Fruit fly (Drosophila melanogaster) whole organism, prepupa: ENCODE measurements around the gene CG14234.
A peak's percentile ranks its signal among the peaks of the same experiment; 100 is the strongest.

ENCODE experiments used
- CG16779 ChIP-seq: fragments of 200-800 bp; sonication (Bioruptor generic); optimal IDR thresholded peaks from 3 replicates; lab custom pipeline; 2017; ENCODE audit warnings: missing biosample characterization, mild to moderate bottlenecking, missing genetic modification characterization
- CG4318 ChIP-seq: fragments of 200-800 bp; sonication (Bioruptor generic); optimal IDR thresholded peaks from 3 replicates; lab custom pipeline; 2017; ENCODE audit warnings: missing biosample characterization, mild to moderate bottlenecking, missing genetic modification characterization
- CG6854 ChIP-seq: fragments of 200-800 bp; sonication (Bioruptor generic); optimal IDR thresholded peaks from 2 replicates; lab custom pipeline; 2017; ENCODE audit warnings: missing biosample characterization, mild to moderate bottlenecking, missing genetic modification characterization
- CG8119 ChIP-seq: fragments of 200-800 bp; sonication (Bioruptor generic); IDR thresholded peaks from 3 replicates; pipeline ENCODE4 v1.3.6; 2022; ENCODE audit warnings: missing biosample characterization, missing genetic modification characterization
- CG8319 ChIP-seq: fragments of 200-800 bp; sonication (Bioruptor generic); optimal IDR thresholded peaks from 3 replicates; lab custom pipeline; 2016; ENCODE audit warnings: missing biosample characterization, missing genetic modification characterization
- Eip75B ChIP-seq: fragments of 200-800 bp; sonication (Bioruptor generic); optimal IDR thresholded peaks from 3 replicates; lab custom pipeline; 2016; ENCODE audit warnings: missing biosample characterization, missing genetic modification characterization
- Gug ChIP-seq: fragments of 200-800 bp; sonication (Bioruptor generic); IDR thresholded peaks from 2 replicates; pipeline ENCODE4 v1.3.6; 2022; ENCODE audit warnings: missing biosample characterization, missing genetic modification characterization
- Hr39 ChIP-seq: fragments of 200-800 bp; sonication (Bioruptor generic); optimal IDR thresholded peaks from 2 replicates; lab custom pipeline; 2016; ENCODE audit warnings: missing biosample characterization, missing genetic modification characterization
- Lpt ChIP-seq: fragments of 200-800 bp; sonication (Bioruptor generic); optimal IDR thresholded peaks from 3 replicates; lab custom pipeline; 2016; ENCODE audit warnings: missing biosample characterization, missing genetic modification characterization
- esn ChIP-seq: fragments of 200-800 bp; sonication (Bioruptor generic); optimal IDR thresholded peaks from 2 replicates; lab custom pipeline; 2016; ENCODE audit warnings: missing biosample characterization, mild to moderate bottlenecking, missing genetic modification characterization, moderate library complexity
- net ChIP-seq: fragments of 200-800 bp; sonication (Bioruptor generic); optimal IDR thresholded peaks from 3 replicates; lab custom pipeline; 2016; ENCODE audit warnings: missing biosample characterization, missing genetic modification characterization
- svp ChIP-seq: fragments of 200-800 bp; sonication (Bioruptor generic); peaks from one replicate; lab custom pipeline; 2016; ENCODE audit warnings: missing biosample characterization, missing genetic modification characterization
- topi ChIP-seq: fragments of 200-800 bp; sonication (Bioruptor generic); optimal IDR thresholded peaks from 3 replicates; lab custom pipeline; 2016; ENCODE audit warnings: missing biosample characterization, missing genetic modification characterization

DNA sequence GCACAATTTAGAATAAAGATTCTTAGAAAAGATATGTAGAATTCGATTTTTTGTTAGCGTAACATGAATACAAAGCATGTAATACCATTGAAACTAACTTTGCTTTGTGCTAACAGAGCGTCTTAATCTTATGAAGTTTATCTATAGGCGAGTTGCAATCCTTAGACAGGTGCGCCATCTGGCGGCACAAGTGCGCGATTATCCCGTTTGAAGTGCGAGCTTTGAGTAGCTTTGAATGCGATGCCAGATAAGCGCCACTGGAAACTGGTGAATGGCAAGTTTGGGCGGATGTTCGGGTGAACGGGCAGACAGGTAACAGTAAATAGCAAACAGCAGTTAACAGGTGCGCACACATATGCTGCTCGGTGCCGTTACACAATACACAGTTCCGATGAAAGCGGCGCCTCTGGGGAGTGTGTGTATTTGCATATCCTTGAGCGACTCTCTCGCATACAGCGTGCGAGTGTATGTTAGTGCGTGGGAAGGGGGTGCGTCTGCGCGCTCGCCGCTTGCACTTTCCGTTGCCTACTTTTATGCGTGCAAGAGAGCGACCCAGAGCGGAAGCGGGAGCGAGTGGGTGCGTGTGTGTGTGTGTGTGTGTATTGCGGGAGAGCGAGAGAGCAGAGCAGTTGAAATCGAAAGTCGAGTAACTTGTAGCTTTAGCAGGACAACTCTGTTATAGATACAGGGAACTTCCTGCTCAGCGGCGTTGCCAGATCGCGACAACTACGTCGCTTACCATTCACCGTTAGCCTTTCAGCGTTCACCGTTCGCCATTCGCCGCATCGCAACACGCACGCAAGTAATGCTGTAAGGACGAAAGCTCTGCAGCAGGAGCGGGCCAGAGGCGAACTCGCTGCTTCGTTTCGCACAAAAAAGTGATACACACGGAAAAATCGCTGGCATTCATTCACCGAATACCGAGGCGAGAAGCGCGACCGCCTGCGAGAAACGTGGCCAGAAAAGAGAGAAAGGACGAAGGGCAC is 17.1 kb upstream of the CG14234 start, which contains the start of gene CG12531:
- no peak for TF ChIP-seq esn (GFP tag; lab: Kevin White, UChicago)
- TF ChIP-seq CG16779 (tag; lab: Kevin White, UChicago) = no peak
- TF ChIP-seq CG8119 = no peak
- TF ChIP-seq Lpt (GFP tag; lab: Kevin White, UChicago) = no peak
- TF ChIP-seq net (GFP tag; lab: Kevin White, UChicago) = no peak
- TF ChIP-seq Gug (GFP tag; lab: Robert Waterston, UW) = no peak
- TF ChIP-seq CG4318 (GFP tag; lab: Kevin White, UChicago) = no peak
- no peak for TF ChIP-seq CG6854 (GFP tag; lab: Kevin White, UChicago)
- TF ChIP-seq svp (GFP tag; lab: Kevin White, UChicago) = peak; percentile 10
- no peak for TF ChIP-seq topi (GFP tag; lab: Kevin White, UChicago)
- no peak for TF ChIP-seq Hr39 (GFP tag; lab: Kevin White, UChicago)
- TF ChIP-seq CG8319 (GFP tag; lab: Kevin White, UChicago) = no peak
- TF ChIP-seq Eip75B (GFP tag; lab: Kevin White, UChicago) = no peak
